Worm (Caenorhabditis elegans): ENCODE data around the gene elli-1.
"Not testable (repeated sequence)": the region's sequence is repeated elsewhere in the genome, so short reads cannot be mapped to it uniquely, and the experiment has no call there.

Gene elli-1

DNA sequence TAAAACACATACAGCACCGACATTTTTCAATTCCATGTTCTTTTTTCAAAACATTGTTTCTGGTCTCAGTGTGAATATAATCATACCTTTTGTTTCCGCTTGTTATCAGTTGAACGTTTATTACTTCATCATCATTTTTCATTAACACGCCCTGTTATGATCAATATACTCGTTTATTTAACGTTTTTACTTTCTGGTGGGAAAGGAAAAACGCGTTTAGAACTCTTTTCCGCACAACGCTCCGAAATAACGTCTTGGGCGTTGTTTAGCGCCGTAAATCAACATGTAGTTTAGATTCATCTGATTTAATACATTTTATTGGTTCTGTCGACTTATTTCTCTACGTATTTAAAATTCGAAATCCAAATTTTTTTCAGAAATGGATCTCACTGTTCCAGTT lies 29.3 kb downstream of the elli-1 start, which contains the start of gene pgm-3:
pgm-3 (plus strand) TSS at position 378 of the 400 bp plus-strand sequence.
- TF ChIP-seq bed-3 (GFP tag; optimal IDR thresholded peaks at IDR 0.05) (no peak), sem-2 (GFP tag; optimal IDR thresholded peaks at IDR 0.05) (no peak), pha-4 (tag; optimal IDR thresholded peaks at IDR 0.05) (no peak), tbx-8 (GFP tag; optimal IDR thresholded peaks at IDR 0.05) (no peak), nhr-76 (tag; optimal IDR thresholded peaks at IDR 0.05) (no peak), elt-3 (tag; optimal IDR thresholded peaks at IDR 0.05) (no peak), unc-39 (tag; optimal IDR thresholded peaks at IDR 0.05) (no peak), mls-2 (tag; optimal IDR thresholded peaks at IDR 0.05) (no peak), blmp-1 (tag; optimal IDR thresholded peaks at IDR 0.05) (no peak), flh-1 (GFP tag; optimal IDR thresholded peaks at IDR 0.05) (no peak), ceh-43 (GFP tag; optimal IDR thresholded peaks at IDR 0.05) (no peak), zip-8 (tag; optimal IDR thresholded peaks at IDR 0.05) (no peak), lin-13 (tag; optimal IDR thresholded peaks at IDR 0.05) (no peak), nhr-28 (tag; optimal IDR thresholded peaks at IDR 0.05) (no peak)

DNA sequence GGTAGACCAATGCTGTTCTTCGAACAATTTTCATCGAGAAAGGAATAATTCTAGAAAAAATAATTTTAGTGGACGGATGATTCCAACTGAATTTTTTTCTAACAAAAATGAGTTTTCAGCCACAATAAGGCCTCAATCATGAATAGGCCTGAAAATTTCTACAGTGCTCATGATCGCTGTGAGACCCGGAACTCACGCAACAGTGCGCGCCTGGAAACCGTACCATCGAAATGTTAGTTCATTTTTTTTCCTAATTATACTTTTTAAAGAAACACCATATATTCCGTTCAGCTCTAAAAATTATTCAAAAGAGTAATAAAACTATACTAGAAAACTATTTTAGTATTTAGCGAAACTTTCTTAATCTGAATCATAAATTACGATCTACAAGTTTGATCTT lies 29.7 kb downstream of the elli-1 start:
- TF ChIP-seq lsy-2 (tag; optimal IDR thresholded peaks at IDR 0.05) = no peak
- TF ChIP-seq ces-1 (GFP tag; optimal IDR thresholded peaks at IDR 0.05) = no peak

ce11 chrIV:8723720-8724119 lies 30.9 kb downstream of the elli-1 start, which contains the start of gene F21D5.9:
F21D5.9 (plus strand) TSS chrIV:8724020.
- TF ChIP-seq lin-13 (tag; optimal IDR thresholded peaks at IDR 0.05) (no peak), cnd-1 (tag; optimal IDR thresholded peaks at IDR 0.05) (no peak), nhr-2 (tag; optimal IDR thresholded peaks at IDR 0.05) (no peak), ztf-11 (tag; optimal IDR thresholded peaks at IDR 0.05) (no peak), ceh-83 (GFP tag; optimal IDR thresholded peaks at IDR 0.05) (no peak), drap-1 (GFP tag; optimal IDR thresholded peaks at IDR 0.05) (no peak), unc-120 (tag; optimal IDR thresholded peaks at IDR 0.05; ENCODE audit: poor library complexity, severe bottlenecking) (no peak), sem-2 (GFP tag; optimal IDR thresholded peaks at IDR 0.05) (no peak), ceh-43 (GFP tag; optimal IDR thresholded peaks at IDR 0.05) (no peak), nhr-237 (tag; optimal IDR thresholded peaks at IDR 0.05) (no peak), M03D4.4 (tag; optimal IDR thresholded peaks at IDR 0.05) (no peak), tbx-8 (GFP tag; optimal IDR thresholded peaks at IDR 0.05) (no peak), nhr-76 (tag; optimal IDR thresholded peaks at IDR 0.05) (no peak), nhr-28 (tag; optimal IDR thresholded peaks at IDR 0.05) (no peak), nhr-12 (tag; optimal IDR thresholded peaks at IDR 0.05) (no peak), sptf-1 (tag; optimal IDR thresholded peaks at IDR 0.05) (no peak), zip-8 (tag; optimal IDR thresholded peaks at IDR 0.05) (no peak), ces-1 (GFP tag; optimal IDR thresholded peaks at IDR 0.05) (no peak)

DNA sequence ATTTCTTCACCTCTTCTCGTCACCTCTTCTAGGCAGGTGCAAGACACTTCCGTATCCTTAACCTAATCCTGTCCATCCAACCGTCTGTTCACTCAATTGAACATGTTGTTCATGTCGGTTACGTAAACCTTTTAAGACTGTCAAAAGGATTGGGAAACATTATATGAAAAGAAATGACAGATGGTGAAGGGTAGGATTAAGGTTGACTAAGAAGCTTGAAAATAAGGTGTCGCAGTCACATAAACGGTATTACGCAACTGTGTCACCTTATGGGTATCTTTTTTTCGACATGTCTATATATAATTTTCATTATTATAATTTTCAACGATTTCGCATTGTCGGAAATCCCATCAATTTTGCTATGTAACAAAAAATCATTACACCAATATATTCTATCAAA lies 31.8 kb downstream of the elli-1 start:
- peak; percentile 79 for TF ChIP-seq nhr-2 (tag; optimal IDR thresholded peaks at IDR 0.05)
- peak; percentile 51 for TF ChIP-seq zip-8 (tag; optimal IDR thresholded peaks at IDR 0.05)
- peak; percentile 35 for TF ChIP-seq ces-1 (GFP tag; optimal IDR thresholded peaks at IDR 0.05)
- TF ChIP-seq cnd-1 (tag; optimal IDR thresholded peaks at IDR 0.05) = peak; percentile 87
- no peak for TF ChIP-seq sptf-1 (tag; optimal IDR thresholded peaks at IDR 0.05)

- no peak for TF ChIP-seq mep-1 (tag; optimal IDR thresholded peaks at IDR 0.05)
These were observed 36.5 kb downstream of the elli-1 start, which contains the start of gene H23L24.1 for ce11 chrIV:8718153-8718552. H23L24.1 (plus strand) TSS chrIV:8718453.

ce11 chrIV:8715032-8715431 lies 39.6 kb downstream of the elli-1 start, which contains the start of the genes parg-2 and ipla-5:
parg-2 (minus strand) TSS chrIV:8715132.
ipla-5 (plus strand) TSS chrIV:8715247.
- TF ChIP-seq mab-5 (tag; optimal IDR thresholded peaks at IDR 0.05); lsy-2 (tag; optimal IDR thresholded peaks at IDR 0.05); ceh-83 (GFP tag; optimal IDR thresholded peaks at IDR 0.05): not testable (repeated sequence)

ce11 chrIV:8708046-8708445 lies 46.6 kb downstream of the elli-1 start:
- TF ChIP-seq blmp-1 (tag; optimal IDR thresholded peaks at IDR 0.05) (no peak), zip-8 (tag; optimal IDR thresholded peaks at IDR 0.05) (no peak), mep-1 (tag; optimal IDR thresholded peaks at IDR 0.05) (no peak), hlh-1 (tag; optimal IDR thresholded peaks at IDR 0.05) (no peak), nhr-2 (tag; optimal IDR thresholded peaks at IDR 0.05) (no peak), ceh-83 (GFP tag; optimal IDR thresholded peaks at IDR 0.05) (no peak), ceh-39 (tag; optimal IDR thresholded peaks at IDR 0.05) (no peak), mab-5 (tag; optimal IDR thresholded peaks at IDR 0.05) (no peak), elt-3 (tag; optimal IDR thresholded peaks at IDR 0.05) (no peak), cnd-1 (tag; optimal IDR thresholded peaks at IDR 0.05) (no peak), nhr-12 (tag; optimal IDR thresholded peaks at IDR 0.05) (no peak), ceh-43 (GFP tag; optimal IDR thresholded peaks at IDR 0.05) (no peak), mls-2 (tag; optimal IDR thresholded peaks at IDR 0.05) (no peak), unc-120 (tag; optimal IDR thresholded peaks at IDR 0.05; ENCODE audit: poor library complexity, severe bottlenecking) (no peak), ces-1 (GFP tag; optimal IDR thresholded peaks at IDR 0.05) (no peak), ham-2 (GFP tag; optimal IDR thresholded peaks at IDR 0.05) (no peak), lsy-2 (tag; optimal IDR thresholded peaks at IDR 0.05) (no peak), nhr-76 (tag; optimal IDR thresholded peaks at IDR 0.05) (no peak), unc-62 (GFP tag; optimal IDR thresholded peaks at IDR 0.05) (no peak)

Measured in whole organism, mixed stage, embryonic.